Fruit fly (Drosophila melanogaster) whole organism, embryonic: ENCODE results near the gene sloth1.

Source experiments
- CG10274 ChIP-seq: fragments of 200-800 bp; sonication (Bioruptor generic); optimal IDR thresholded peaks from 3 replicates; lab custom pipeline; 2017; ENCODE audit warnings: missing biosample characterization, mild to moderate bottlenecking, missing genetic modification characterization
- CG11398 ChIP-seq: fragments of 200-800 bp; sonication (Bioruptor generic); optimal IDR thresholded peaks from 2 replicates; lab custom pipeline; 2016; ENCODE audit warnings: missing biosample characterization, missing genetic modification characterization
- CG13775 ChIP-seq: fragments of 200-800 bp; sonication (Bioruptor generic); optimal IDR thresholded peaks from 3 replicates; lab custom pipeline; 2017; ENCODE audit warnings: missing biosample characterization, mild to moderate bottlenecking, missing genetic modification characterization
- CG14441 ChIP-seq: fragments of 200-800 bp; sonication (Bioruptor generic); IDR thresholded peaks from 2 replicates; pipeline ENCODE4 v1.3.6; 2022; ENCODE audit warnings: missing biosample characterization, missing genetic modification characterization
- CG14667 ChIP-seq: fragments of 200-800 bp; sonication (Bioruptor generic); IDR thresholded peaks from 2 replicates; pipeline ENCODE4 v1.3.6; 2022; ENCODE audit warnings: missing biosample characterization, missing genetic modification characterization
- CG1603 ChIP-seq: fragments of 200-800 bp; sonication (Bioruptor generic); optimal IDR thresholded peaks from 2 replicates; lab custom pipeline; 2019; ENCODE audit warnings: missing biosample characterization, mild to moderate bottlenecking, missing genetic modification characterization, moderate library complexity
- CG16815 ChIP-seq: fragments of 200-800 bp; sonication (Bioruptor generic); optimal IDR thresholded peaks from 3 replicates; lab custom pipeline; 2017; ENCODE audit warnings: missing biosample characterization, mild to moderate bottlenecking, missing genetic modification characterization
- CG2116 ChIP-seq: fragments of 200-800 bp; sonication (Bioruptor generic); optimal IDR thresholded peaks from 3 replicates; lab custom pipeline; 2018; ENCODE audit warnings: missing biosample characterization, mild to moderate bottlenecking, missing genetic modification characterization
- CG32767 ChIP-seq: fragments of 200-800 bp; sonication (Bioruptor generic); IDR thresholded peaks from 2 replicates; pipeline ENCODE4 v1.3.6; 2022; ENCODE audit warnings: missing biosample characterization, missing genetic modification characterization
- CG3407 ChIP-seq: fragments of 200-800 bp; sonication (Bioruptor generic); optimal IDR thresholded peaks from 2 replicates; lab custom pipeline; 2018; ENCODE audit warnings: missing biosample characterization, mild to moderate bottlenecking, missing genetic modification characterization
- CG43689 ChIP-seq: fragments of 200-800 bp; sonication (Bioruptor generic); IDR thresholded peaks from 2 replicates; pipeline ENCODE4 v1.3.6; 2022; ENCODE audit warnings: missing biosample characterization, missing genetic modification characterization
- CG5180 ChIP-seq: fragments of 200-800 bp; sonication (Bioruptor generic); optimal IDR thresholded peaks from 3 replicates; lab custom pipeline; 2017; ENCODE audit warnings: missing biosample characterization, missing genetic modification characterization, mild to moderate bottlenecking, moderate library complexity, missing genetic modification reagents
- CG6689 ChIP-seq: fragments of 200-800 bp; sonication (Bioruptor generic); IDR thresholded peaks from 2 replicates; pipeline ENCODE4 v1.3.6; 2022; ENCODE audit warnings: missing biosample characterization, missing genetic modification characterization
- CG6765 ChIP-seq: fragments of 200-800 bp; sonication (Bioruptor generic); optimal IDR thresholded peaks from 3 replicates; lab custom pipeline; 2017; ENCODE audit warnings: missing biosample characterization, mild to moderate bottlenecking, missing genetic modification characterization
- CG7357 ChIP-seq: fragments of 200-800 bp; sonication (Bioruptor generic); IDR thresholded peaks from 3 replicates; pipeline ENCODE4 v1.3.6; 2022; ENCODE audit warnings: missing biosample characterization, missing genetic modification characterization
- CG8089 ChIP-seq: fragments of 200-800 bp; sonication (Bioruptor generic); optimal IDR thresholded peaks from 3 replicates; lab custom pipeline; 2016; ENCODE audit warnings: missing biosample characterization, missing genetic modification characterization
- CG9215 ChIP-seq: fragments of 200-800 bp; sonication (Bioruptor generic); IDR thresholded peaks from 2 replicates; pipeline ENCODE4 v1.3.6; 2022; ENCODE audit warnings: missing biosample characterization, missing genetic modification characterization
- Deaf1 ChIP-seq: fragments of 200-800 bp; optimal IDR thresholded peaks from 3 replicates; lab custom pipeline; 2019; ENCODE audit warnings: missing biosample characterization, mild to moderate bottlenecking, missing genetic modification characterization, moderate library complexity
- Doc2 ChIP-seq: fragments of 200-800 bp; sonication (Bioruptor generic); IDR thresholded peaks from 2 replicates; pipeline ENCODE4 v1.3.6; 2022; ENCODE audit warnings: missing biosample characterization, missing genetic modification characterization
- Eip74EF ChIP-seq, 2 experiments: fragments of 200-800 bp in 1 of 2; fragments of >200 bp in 1 of 2; sonication (Bioruptor generic) in 1 of 2; optimal IDR thresholded peaks; 2 replicates each; lab custom pipeline; 2017 to 2019; ENCODE audit warnings: missing biosample characterization in 2 of 2, missing genetic modification characterization in 2 of 2, mild to moderate bottlenecking in 1 of 2, moderate library complexity in 1 of 2
- Lhr ChIP-seq: fragments of 200-800 bp; sonication (Bioruptor generic); optimal IDR thresholded peaks from 3 replicates; lab custom pipeline; 2017; ENCODE audit warnings: mild to moderate bottlenecking, missing biosample characterization, missing genetic modification reagents, missing genetic modification characterization
- Max ChIP-seq: fragments of 200-800 bp; sonication (Bioruptor generic); optimal IDR thresholded peaks from 2 replicates; lab custom pipeline; 2016; ENCODE audit warnings: missing biosample characterization, mild to moderate bottlenecking, missing genetic modification characterization
- Myb ChIP-seq: fragments of 200-800 bp; sonication (Bioruptor generic); optimal IDR thresholded peaks from 2 replicates; lab custom pipeline; 2016; ENCODE audit warnings: missing biosample characterization, missing genetic modification characterization
- Nf-YB ChIP-seq: fragments of 200-800 bp; sonication (Bioruptor generic); optimal IDR thresholded peaks from 3 replicates; lab custom pipeline; 2019; ENCODE audit warnings: missing biosample characterization, mild to moderate bottlenecking, missing genetic modification characterization, moderate library complexity
- Oaz ChIP-seq: fragments of 200-800 bp; sonication (Bioruptor generic); IDR thresholded peaks from 2 replicates; pipeline ENCODE4 v1.3.6; 2022; ENCODE audit warnings: missing biosample characterization, missing genetic modification characterization
- Rx ChIP-seq: fragments of 200-800 bp; sonication (Bioruptor generic); IDR thresholded peaks from 2 replicates; pipeline ENCODE4 v1.3.6; 2022; ENCODE audit warnings: missing biosample characterization, missing genetic modification characterization
- Sin3A ChIP-seq: fragments of >200 bp; optimal IDR thresholded peaks from 2 replicates; lab custom pipeline; 2018
- YL-1 ChIP-seq: fragments of 200-800 bp; sonication (Bioruptor generic); optimal IDR thresholded peaks from 3 replicates; lab custom pipeline; 2017; ENCODE audit warnings: missing biosample characterization, mild to moderate bottlenecking, missing genetic modification characterization
- ase ChIP-seq: fragments of 200-800 bp; sonication (Bioruptor generic); IDR thresholded peaks from 3 replicates; pipeline ENCODE4 v1.3.6; 2022; ENCODE audit warnings: missing biosample characterization, missing genetic modification characterization
- br ChIP-seq: fragments of >200 bp; optimal IDR thresholded peaks from 2 replicates; lab custom pipeline; 2017
- croc ChIP-seq: fragments of 200-800 bp; sonication (Bioruptor generic); conservative IDR thresholded peaks from 3 replicates; pipeline ENCODE4 v1.3.6; 2022; ENCODE audit warnings: missing biosample characterization, missing genetic modification characterization
- cwo ChIP-seq: fragments of 200-800 bp; sonication (Bioruptor generic); optimal IDR thresholded peaks from 3 replicates; lab custom pipeline; 2017; ENCODE audit warnings: missing biosample characterization, missing genetic modification characterization, mild to moderate bottlenecking, moderate library complexity, missing genetic modification reagents
- ham ChIP-seq: fragments of 200-800 bp; sonication (Bioruptor generic); IDR thresholded peaks from 2 replicates; pipeline ENCODE4 v1.3.6; 2022; ENCODE audit warnings: missing biosample characterization, missing genetic modification characterization
- ind ChIP-seq: fragments of 200-800 bp; sonication (Bioruptor generic); optimal IDR thresholded peaks from 3 replicates; lab custom pipeline; 2016; ENCODE audit warnings: missing biosample characterization, missing genetic modification characterization
- klu ChIP-seq: fragments of 200-800 bp; sonication (Bioruptor generic); IDR thresholded peaks from 2 replicates; pipeline ENCODE4 v1.3.6; 2022; ENCODE audit warnings: missing biosample characterization, missing genetic modification characterization
- lab ChIP-seq: fragments of 200-800 bp; sonication (Bioruptor generic); optimal IDR thresholded peaks from 3 replicates; lab custom pipeline; 2017; ENCODE audit warnings: missing biosample characterization, missing genetic modification characterization, mild to moderate bottlenecking, moderate library complexity, missing genetic modification reagents
- lov ChIP-seq, 2 experiments: fragments of 200-800 bp in 1 of 2; fragments of >200 bp in 1 of 2; sonication (Bioruptor generic) in 1 of 2; IDR thresholded peaks in 1 of 2; optimal IDR thresholded peaks in 1 of 2; 2 replicates in 1 of 2; 3 replicates in 1 of 2; pipeline versions ENCODE4 v1.3.6 to Lab custom; 2017 to 2022; ENCODE audit warnings: missing biosample characterization in 1 of 2, missing genetic modification characterization in 1 of 2
- mld ChIP-seq: fragments of 200-800 bp; sonication (Bioruptor generic); IDR thresholded peaks from 3 replicates; pipeline ENCODE4 v1.3.6; 2022; ENCODE audit warnings: missing biosample characterization, missing genetic modification characterization; ENCODE audit not compliant: partially characterized antibody
- nau ChIP-seq: fragments of 200-800 bp; sonication (Bioruptor generic); optimal IDR thresholded peaks from 3 replicates; lab custom pipeline; 2017; ENCODE audit warnings: missing biosample characterization, mild to moderate bottlenecking, missing genetic modification characterization, missing genetic modification reagents
- onecut ChIP-seq: fragments of 200-800 bp; sonication (Bioruptor generic); IDR thresholded peaks from 2 replicates; pipeline ENCODE4 v1.3.6; 2022; ENCODE audit warnings: missing biosample characterization, missing genetic modification characterization
- otp ChIP-seq: fragments of 200-800 bp; sonication (Bioruptor generic); IDR thresholded peaks from 3 replicates; pipeline ENCODE4, ENCODE4 v1.3.6; 2022; ENCODE audit warnings: missing biosample characterization, missing genetic modification characterization
- sens ChIP-seq: fragments of 200-800 bp; sonication (Bioruptor generic); peaks from one replicate; lab custom pipeline; 2016; ENCODE audit warnings: missing biosample characterization, missing genetic modification characterization
- sens-2 ChIP-seq: fragments of 200-800 bp; sonication (Bioruptor generic); IDR thresholded peaks from 2 replicates; pipeline ENCODE4 v1.3.6; 2022; ENCODE audit warnings: missing biosample characterization, missing genetic modification characterization
- slou ChIP-seq: fragments of 200-800 bp; sonication (Bioruptor generic); optimal IDR thresholded peaks from 3 replicates; lab custom pipeline; 2016; ENCODE audit warnings: missing biosample characterization, missing genetic modification characterization
- slp2 ChIP-seq: fragments of 200-800 bp; sonication (Bioruptor generic); optimal IDR thresholded peaks from 2 replicates; lab custom pipeline; 2016; ENCODE audit warnings: missing biosample characterization, missing genetic modification characterization
- sna ChIP-seq: fragments of 200-800 bp; sonication (Bioruptor generic); IDR thresholded peaks from 2 replicates; pipeline ENCODE4 v1.3.6; 2022; ENCODE audit warnings: missing biosample characterization, missing genetic modification characterization; ENCODE audit not compliant: partially characterized antibody
- tap ChIP-seq: fragments of 200-800 bp; optimal IDR thresholded peaks from 3 replicates; lab custom pipeline; 2019; ENCODE audit warnings: missing biosample characterization, mild to moderate bottlenecking, missing genetic modification characterization, moderate library complexity
- tll ChIP-seq, 2 experiments: fragments of 200-800 bp in 1 of 2; fragments of >200 bp in 1 of 2; sonication (Bioruptor generic) in 1 of 2; optimal IDR thresholded peaks; 2 replicates each; lab custom pipeline; 2017 to 2019; ENCODE audit warnings: missing biosample characterization in 2 of 2, missing genetic modification characterization in 2 of 2, mild to moderate bottlenecking in 1 of 2, moderate library complexity in 1 of 2
- zf30C ChIP-seq: fragments of 200-800 bp; sonication (Bioruptor generic); optimal IDR thresholded peaks from 3 replicates; lab custom pipeline; 2018; ENCODE audit warnings: missing biosample characterization, mild to moderate bottlenecking, missing genetic modification characterization

Gene sloth1

dm6 chrX:6985182-6985851 lies 25.8 kb upstream of the sloth1 start (continued):
- TF ChIP-seq zf30C (GFP tag; lab: Kevin White, UChicago) (no peak), croc (GFP tag; lab: Robert Waterston, UW) (peak; percentile 83), otp (GFP tag; lab: Robert Waterston, UW) (peak; percentile 85), CG6765 (no peak), tll (GFP tag; optimal IDR thresholded peaks at IDR 0.05; lab: Kevin White, UChicago) (no peak), CG7357 (peak; percentile 54; the same call in 1 of the 3 replicates), Eip74EF (GFP tag; optimal IDR thresholded peaks at IDR 0.05; lab: Kevin White, UChicago) (peak in 1 of 2 experiments; percentile 70), CG6689 (GFP tag; lab: Robert Waterston, UW) (peak; percentile 77), lov (optimal IDR thresholded peaks at IDR 0.05; lab: Kevin White, UChicago) (no peak), lov (GFP tag; IDR thresholded peaks at IDR 0.05; lab: Robert Waterston, UW) (peak; percentile 79; the same call in 2 of the 3 replicates), CG11398 (GFP tag; lab: Kevin White, UChicago) (peak; percentile 74), sna (no peak), ase (GFP tag; lab: Robert Waterston, UW) (peak; percentile 46; the same call in 1 of the 3 replicates), CG1603 (peak; percentile 56), Rx (GFP tag; lab: Robert Waterston, UW) (peak; percentile 39; the same call in 1 of the 2 replicates), lab (GFP tag; lab: Kevin White, UChicago) (peak; percentile 64), Nf-YB (peak; percentile 59), CG14667 (GFP tag; lab: Robert Waterston, UW) (peak; percentile 51; the same call in 1 of the 2 replicates), Oaz (GFP tag; lab: Robert Waterston, UW) (no peak), ham (GFP tag; lab: Robert Waterston, UW) (no peak), CG2116 (GFP tag; lab: Kevin White, UChicago) (peak; percentile 22), Sin3A (lab: Kevin White, UChicago) (no peak), nau (peak; percentile 52), YL-1 (GFP tag; lab: Kevin White, UChicago) (no peak), CG9215 (peak; percentile 44; the same call in 1 of the 2 replicates), CG13775 (peak; percentile 71), Max (GFP tag; lab: Kevin White, UChicago) (peak; percentile 38), CG43689 (GFP tag; lab: Robert Waterston, UW) (0 out of 2 replicates have a peak, but pooled peaks have one; percentile 7), slou (peak; percentile 47), br (lab: Kevin White, UChicago) (no peak), CG16815 (peak; percentile 81), CG32767 (GFP tag; lab: Robert Waterston, UW) (0 out of 2 replicates have a peak, but pooled peaks have one; percentile 39), onecut (GFP tag; lab: Robert Waterston, UW) (peak; percentile 38; the same call in 1 of the 2 replicates), Myb (GFP tag; lab: Kevin White, UChicago) (peak; percentile 42), Doc2 (GFP tag; lab: Robert Waterston, UW) (no peak), CG3407 (GFP tag; lab: Kevin White, UChicago) (peak; percentile 82), Deaf1 (tag; lab: Kevin White, UChicago) (peak; percentile 48), CG8089 (GFP tag; lab: Kevin White, UChicago) (peak; percentile 81), sens-2 (GFP tag; lab: Robert Waterston, UW) (peak; percentile 53; the same call in 1 of the 2 replicates), ind (peak; percentile 64), Lhr (GFP tag; lab: Kevin White, UChicago) (peak; percentile 34), CG14441 (GFP tag; lab: Robert Waterston, UW) (no peak), CG10274 (GFP tag; lab: Kevin White, UChicago) (peak; percentile 46), sens (GFP tag; lab: Kevin White, UChicago) (peak; percentile 99), tap (tag; lab: Kevin White, UChicago) (peak; percentile 61), klu (GFP tag; lab: Robert Waterston, UW) (no peak), cwo (GFP tag; lab: Kevin White, UChicago) (peak; percentile 49), CG5180 (GFP tag; lab: Kevin White, UChicago) (peak; percentile 32), mld (GFP tag; lab: Robert Waterston, UW) (no peak; the same call in 2 of the 3 replicates), slp2 (peak; percentile 69)
